Worm (Caenorhabditis elegans): Measurements from ENCODE around the gene ctsa-4.1.
A peak's percentile ranks its signal among the peaks of the same experiment; 100 is the strongest.

The ctsa-4.1 gene

DNA sequence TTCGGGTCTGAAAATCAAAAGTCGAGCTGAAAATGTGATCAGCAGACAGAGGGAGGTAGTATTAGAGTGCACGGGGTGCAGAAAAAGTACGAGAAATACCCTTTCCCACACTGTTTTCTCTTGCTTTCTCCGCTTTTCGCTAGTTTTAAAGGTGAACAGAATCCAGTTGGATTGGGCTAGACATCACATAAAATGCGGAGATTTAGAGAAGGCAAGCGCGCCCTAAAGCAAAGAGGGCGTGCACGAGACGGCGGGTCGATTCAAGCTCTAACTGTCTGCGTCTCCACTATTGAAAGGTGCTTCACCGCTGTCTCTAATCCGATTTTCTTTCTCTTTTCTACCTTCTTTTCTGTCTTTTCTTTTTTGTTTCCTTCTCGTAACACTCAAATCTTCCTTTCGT lies 3.3 kb downstream of the ctsa-4.1 start (continued):
- TF ChIP-seq rpc-1 (optimal IDR thresholded peaks at IDR 0.05) (no peak), rpc-1 (tag; optimal IDR thresholded peaks at IDR 0.05) (no peak), zim-3 (tag; optimal IDR thresholded peaks at IDR 0.05) (no peak), lin-26 (GFP tag; IDR thresholded peaks at IDR 0.05) (no peak), egrh-3 (GFP tag; IDR thresholded peaks at IDR 0.05) (peak; percentile 41; the same call in 1 of the 2 replicates), nfya-1 (tag; optimal IDR thresholded peaks at IDR 0.05; ENCODE audit: borderline replicate concordance, insufficient read depth) (no peak), snpc-3.4 (tag; optimal IDR thresholded peaks at IDR 0.05) (peak; percentile 73), egl-44 (GFP tag; IDR thresholded peaks at IDR 0.05) (peak; percentile 49; the same call in 1 of the 2 replicates), B0336.3 (GFP tag; IDR thresholded peaks at IDR 0.05) (peak; percentile 76), ceh-100 (GFP tag; IDR thresholded peaks at IDR 0.05) (peak; percentile 66), pha-4 (tag; optimal IDR thresholded peaks at IDR 0.05) (no peak), Y67H2A.10 (GFP tag; conservative IDR thresholded peaks at IDR 0.05) (peak; percentile 57; the same call in 1 of the 2 replicates), tbp1 (GFP tag; optimal IDR thresholded peaks at IDR 0.05) (peak; percentile 68), egl-18 (GFP tag; IDR thresholded peaks at IDR 0.05) (no peak), nhr-80 (tag; optimal IDR thresholded peaks at IDR 0.05) (peak; percentile 79), B0035.1 (tag; optimal IDR thresholded peaks at IDR 0.05) (no peak), lin-40 (tag; optimal IDR thresholded peaks at IDR 0.05) (peak; percentile 72), nhr-120 (GFP tag; IDR thresholded peaks at IDR 0.05) (no peak), ceh-79 (tag; optimal IDR thresholded peaks at IDR 0.05) (no peak), lir-1 (GFP tag; conservative IDR thresholded peaks at IDR 0.05) (peak; percentile 67; the same call in 1 of the 2 replicates), bed-2 (GFP tag; IDR thresholded peaks at IDR 0.05) (no peak), somi-1 (GFP tag; optimal IDR thresholded peaks at IDR 0.05) (peak; percentile 67), snpc-1.1 (tag; optimal IDR thresholded peaks at IDR 0.05; ENCODE audit: insufficient read depth) (peak; percentile 26), lsl-1 (GFP tag; optimal IDR thresholded peaks at IDR 0.05) (peak; percentile 75), Y53G8AR.9 (GFP tag; conservative IDR thresholded peaks at IDR 0.05) (peak; percentile 42; the same call in 1 of the 2 replicates), mxl-1 (tag; optimal IDR thresholded peaks at IDR 0.05) (no peak), ceh-91 (GFP tag; IDR thresholded peaks at IDR 0.05) (peak; percentile 48; the same call in 1 of the 2 replicates), zfh-2 (GFP tag; conservative IDR thresholded peaks at IDR 0.05) (peak; percentile 89), sea-2 (GFP tag; IDR thresholded peaks at IDR 0.05) (no peak), F39B2.1 (GFP tag; IDR thresholded peaks at IDR 0.05) (no peak), B0019.2 (GFP tag; conservative IDR thresholded peaks at IDR 0.05) (peak; percentile 40; the same call in 1 of the 2 replicates), F52B5.7 (tag; optimal IDR thresholded peaks at IDR 0.05) (no peak), unc-130 (GFP tag; optimal IDR thresholded peaks at IDR 0.05) (peak; percentile 15), rcor-1 (GFP tag; IDR thresholded peaks at IDR 0.05) (peak; percentile 64; the same call in 1 of the 2 replicates), Y95B8A.8 (GFP tag; IDR thresholded peaks at IDR 0.05) (peak; percentile 68; the same call in 1 of the 2 replicates), F49E8.2 (tag; optimal IDR thresholded peaks at IDR 0.05; ENCODE audit: insufficient read depth) (peak; percentile 89), ztf-25 (GFP tag; IDR thresholded peaks at IDR 0.05) (no peak), attf-3 (GFP tag; conservative IDR thresholded peaks at IDR 0.05) (peak; percentile 45; the same call in 1 of the 2 replicates), hlh-12 (tag; optimal IDR thresholded peaks at IDR 0.05) (no peak), hmg-20 (GFP tag; IDR thresholded peaks at IDR 0.05) (no peak), Y79H2A.3 (GFP tag; conservative IDR thresholded peaks at IDR 0.05) (no peak), lin-35 (GFP tag; optimal IDR thresholded peaks at IDR 0.05) (peak in 1 of 3 experiments; percentile 48), ztf-6 (GFP tag; IDR thresholded peaks at IDR 0.05) (no peak), let-607 (tag; optimal IDR thresholded peaks at IDR 0.05) (no peak), F33H1.4 (GFP tag; IDR thresholded peaks at IDR 0.05) (peak; percentile 73), C06A6.2 (GFP tag; conservative IDR thresholded peaks at IDR 0.05) (0 out of 2 replicates have a peak, but pooled peaks have one; percentile 18), madf-6 (GFP tag; IDR thresholded peaks at IDR 0.05) (peak; percentile 81), lag-1 (GFP tag; IDR thresholded peaks at IDR 0.05) (no peak)
